Worm (Caenorhabditis elegans): ENCODE measurements around the gene F35C11.3.

Gene F35C11.3

ce11 chrII:8267679-8268078 lies 21.1 kb downstream of the F35C11.3 start:
- TF ChIP-seq unc-42 (tag; optimal IDR thresholded peaks at IDR 0.05): no peak
- TF ChIP-seq unc-3 (GFP tag; conservative IDR thresholded peaks at IDR 0.05): no peak
- no peak for TF ChIP-seq unc-3 (tag; optimal IDR thresholded peaks at IDR 0.05)
- no peak for TF ChIP-seq ahr-1 (tag; optimal IDR thresholded peaks at IDR 0.05)
- no peak for TF ChIP-seq sdc-2 (tag; optimal IDR thresholded peaks at IDR 0.05)
- TF ChIP-seq ceh-45 (GFP tag; IDR thresholded peaks at IDR 0.05): no peak
- TF ChIP-seq ceh-30 (tag; optimal IDR thresholded peaks at IDR 0.05): no peak
- no peak for TF ChIP-seq che-1 (tag; optimal IDR thresholded peaks at IDR 0.05)
- no peak for TF ChIP-seq ceh-19 (GFP tag; optimal IDR thresholded peaks at IDR 0.05)
- TF ChIP-seq dve-1 (tag; optimal IDR thresholded peaks at IDR 0.05): no peak
- TF ChIP-seq pat-9 (tag; optimal IDR thresholded peaks at IDR 0.05): no peak
- TF ChIP-seq hlh-8 (tag; optimal IDR thresholded peaks at IDR 0.05): no peak
- no peak for TF ChIP-seq lin-11 (tag; optimal IDR thresholded peaks at IDR 0.05)
- no peak for TF ChIP-seq ceh-2 (tag; optimal IDR thresholded peaks at IDR 0.05)
- TF ChIP-seq nfya-1 (tag; optimal IDR thresholded peaks at IDR 0.05): no peak
- no peak for TF ChIP-seq ceh-18 (tag; optimal IDR thresholded peaks at IDR 0.05)
- no peak for TF ChIP-seq F13H6.1 (tag; optimal IDR thresholded peaks at IDR 0.05)
- TF ChIP-seq K09A11.1 (tag; optimal IDR thresholded peaks at IDR 0.05; ENCODE audit: insufficient read depth): no peak
- TF ChIP-seq ceh-48 (tag; optimal IDR thresholded peaks at IDR 0.05): no peak

ce11 chrII:8269351-8269750 lies 22.8 kb downstream of the F35C11.3 start, which contains the start of gene K01C8.2:
K01C8.2 (minus strand) TSS chrII:8269451.
- no peak for TF ChIP-seq rnt-1 (tag; optimal IDR thresholded peaks at IDR 0.05)
- TF ChIP-seq ref-2 (tag; optimal IDR thresholded peaks at IDR 0.05): no peak
- TF ChIP-seq ceh-45 (GFP tag; IDR thresholded peaks at IDR 0.05): no peak
- TF ChIP-seq unc-55 (GFP tag; optimal IDR thresholded peaks at IDR 0.05): no peak
- no peak for TF ChIP-seq F13H6.1 (tag; optimal IDR thresholded peaks at IDR 0.05)
- no peak for TF ChIP-seq hlh-15 (tag; optimal IDR thresholded peaks at IDR 0.05)
- no peak for TF ChIP-seq fkh-10 (GFP tag; optimal IDR thresholded peaks at IDR 0.05)
- TF ChIP-seq ceh-18 (tag; optimal IDR thresholded peaks at IDR 0.05): no peak
- no peak for TF ChIP-seq ceh-24 (tag; optimal IDR thresholded peaks at IDR 0.05)

ce11 chrII:8269855-8270647 lies 23.5 kb downstream of the F35C11.3 start, which contains the start of gene tdc-1:
tdc-1 (plus strand) TSS chrII:8270597.
- TF ChIP-seq elt-2 (tag; optimal IDR thresholded peaks at IDR 0.05) (peak; percentile 3), dmd-4 (tag; optimal IDR thresholded peaks at IDR 0.05; ENCODE audit: borderline replicate concordance) (no peak)

- TF ChIP-seq odd-2 (tag; optimal IDR thresholded peaks at IDR 0.05) (no peak), sdc-2 (tag; optimal IDR thresholded peaks at IDR 0.05) (no peak), fax-1 (tag; optimal IDR thresholded peaks at IDR 0.05) (no peak), ceh-22 (tag; optimal IDR thresholded peaks at IDR 0.05) (no peak), pat-9 (tag; optimal IDR thresholded peaks at IDR 0.05) (no peak), hlh-15 (tag; optimal IDR thresholded peaks at IDR 0.05) (no peak), gmeb-2 (tag; optimal IDR thresholded peaks at IDR 0.05) (no peak), C38D4.7 (GFP tag; optimal IDR thresholded peaks at IDR 0.05) (no peak), nhr-11 (tag; optimal IDR thresholded peaks at IDR 0.05) (no peak), ceh-19 (GFP tag; optimal IDR thresholded peaks at IDR 0.05) (no peak), tbx-7 (tag; optimal IDR thresholded peaks at IDR 0.05) (no peak)
Measured at ce11 chrII:8273060-8273459, 26.5 kb downstream of the F35C11.3 start.

ce11 chrII:8276057-8276456 lies 29.5 kb downstream of the F35C11.3 start, which contains the start of the genes gei-14 and slc-25A32:
gei-14 (minus strand) TSS chrII:8276231.
slc-25A32 (plus strand) TSS chrII:8276298.
- TF ChIP-seq eyg-1 (tag; optimal IDR thresholded peaks at IDR 0.05) (no peak), hlh-30 (tag; optimal IDR thresholded peaks at IDR 0.05; ENCODE audit: insufficient read depth) (peak; percentile 17), nfya-1 (tag; optimal IDR thresholded peaks at IDR 0.05) (peak; percentile 6), elt-2 (tag; optimal IDR thresholded peaks at IDR 0.05) (peak; percentile 6)

Data from whole organism, late embryonic.